Fruit fly (Drosophila melanogaster) whole organism: ENCODE results near the gene GC2.

ENCODE experiments used
- Dll ChIP-seq: fragments of >200 bp; optimal IDR thresholded peaks from 2 replicates; lab custom pipeline; 2017
- psq ChIP-seq: fragments of >200 bp; optimal IDR thresholded peaks from 2 replicates; lab custom pipeline; 2017

DNA sequence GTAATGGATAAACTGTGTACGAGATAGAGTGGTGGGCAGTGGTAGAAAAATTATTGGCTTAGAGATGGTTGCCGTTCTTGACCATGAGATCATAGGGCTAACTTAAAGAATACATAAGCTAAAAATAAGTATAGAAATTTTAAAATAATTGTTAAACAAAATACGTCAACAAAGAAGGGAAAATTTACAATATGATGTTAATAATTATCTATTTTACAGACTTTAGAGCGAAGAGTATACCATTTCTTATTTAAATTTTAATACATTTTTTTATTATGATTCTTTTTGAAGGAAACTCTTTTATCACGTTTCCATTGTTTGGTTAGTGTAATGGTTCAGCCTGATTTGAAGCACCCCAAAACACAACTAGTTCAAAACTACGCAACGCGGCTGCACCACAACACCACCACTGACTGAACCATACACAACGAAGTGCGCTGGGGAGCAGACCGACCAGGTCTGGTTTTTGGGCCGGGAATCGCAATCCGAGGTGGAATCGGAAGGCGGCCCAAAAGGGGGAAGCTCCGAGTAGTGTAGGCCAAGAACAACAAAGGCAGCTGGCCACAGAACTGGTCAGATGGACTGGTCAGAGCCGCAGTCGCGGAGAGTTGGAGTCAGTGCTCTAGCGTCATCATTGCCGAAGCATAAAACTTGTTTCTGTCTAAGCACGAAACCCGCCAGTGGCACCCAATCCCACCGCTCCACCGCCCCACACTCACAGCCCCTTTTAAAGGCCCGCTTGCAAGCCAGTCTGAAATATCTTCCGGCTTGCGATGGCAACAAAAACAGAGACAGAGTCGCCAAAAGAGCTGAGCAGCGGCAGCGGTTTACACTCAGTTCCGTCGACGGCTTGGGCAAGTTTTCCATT lies 25.8 kb upstream of the GC2 start:
- TF ChIP-seq Dll (lab: Kevin White, UChicago) = no peak
- no peak for TF ChIP-seq psq
